Worm (Caenorhabditis elegans): ENCODE results near the gene mps-4.

ce11 chrIII:8321225-8321624 lies 49.6 kb upstream of the mps-4 start:
- no peak for TF ChIP-seq nhr-12 (tag; optimal IDR thresholded peaks at IDR 0.05)
- no peak for TF ChIP-seq ztf-11 (tag; optimal IDR thresholded peaks at IDR 0.05)
- TF ChIP-seq ceh-43 (GFP tag; optimal IDR thresholded peaks at IDR 0.05), result no peak
- no peak for TF ChIP-seq drap-1 (GFP tag; optimal IDR thresholded peaks at IDR 0.05)
- no peak for TF ChIP-seq snpc-4 (tag; optimal IDR thresholded peaks at IDR 0.05)
- no peak for TF ChIP-seq sptf-1 (tag; optimal IDR thresholded peaks at IDR 0.05)
- no peak for TF ChIP-seq lsy-2 (tag; optimal IDR thresholded peaks at IDR 0.05)
- TF ChIP-seq unc-62 (GFP tag; optimal IDR thresholded peaks at IDR 0.05), result no peak
- no peak for TF ChIP-seq nhr-237 (tag; optimal IDR thresholded peaks at IDR 0.05)
- TF ChIP-seq blmp-1 (tag; optimal IDR thresholded peaks at IDR 0.05), result no peak
- TF ChIP-seq M03D4.4 (tag; optimal IDR thresholded peaks at IDR 0.05), result no peak
